Fruit fly (Drosophila melanogaster) whole organism: ENCODE data around the gene CG32024.

Source experiments
- CG8478 ChIP-seq: fragments of >200 bp; optimal IDR thresholded peaks from 2 replicates; lab custom pipeline; 2018; ENCODE audit warnings: inconsistent platforms
- Dll ChIP-seq: fragments of >200 bp; optimal IDR thresholded peaks from 2 replicates; lab custom pipeline; 2017
- psq ChIP-seq: fragments of >200 bp; optimal IDR thresholded peaks from 2 replicates; lab custom pipeline; 2017

DNA sequence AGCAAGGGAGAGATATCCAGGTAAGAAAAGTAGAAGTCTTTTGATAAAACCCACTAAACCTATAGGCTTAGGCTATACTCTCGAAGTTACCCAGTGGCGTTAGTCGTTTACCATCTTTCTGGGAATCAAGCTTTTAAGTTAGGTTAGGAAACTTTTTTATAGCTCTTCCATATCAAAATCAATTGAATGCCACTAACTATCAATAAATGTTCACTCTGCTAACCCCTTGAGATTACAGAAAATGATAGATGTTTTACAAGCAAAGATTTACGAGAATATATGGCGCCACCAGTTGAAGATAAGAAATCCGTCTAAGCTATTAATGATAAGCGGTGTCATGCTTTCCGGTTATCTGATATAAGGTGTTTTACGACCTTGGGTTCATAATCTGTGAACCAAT is 19.7 kb upstream of the CG32024 start:
- TF ChIP-seq CG8478 (lab: Kevin White, UChicago): no peak
- no peak for TF ChIP-seq Dll (lab: Kevin White, UChicago)
- no peak for TF ChIP-seq psq (lab: Kevin White, UChicago)
